ENCODE assay signal across 4 fruit fly cellular contexts in the genomic region with DNA sequence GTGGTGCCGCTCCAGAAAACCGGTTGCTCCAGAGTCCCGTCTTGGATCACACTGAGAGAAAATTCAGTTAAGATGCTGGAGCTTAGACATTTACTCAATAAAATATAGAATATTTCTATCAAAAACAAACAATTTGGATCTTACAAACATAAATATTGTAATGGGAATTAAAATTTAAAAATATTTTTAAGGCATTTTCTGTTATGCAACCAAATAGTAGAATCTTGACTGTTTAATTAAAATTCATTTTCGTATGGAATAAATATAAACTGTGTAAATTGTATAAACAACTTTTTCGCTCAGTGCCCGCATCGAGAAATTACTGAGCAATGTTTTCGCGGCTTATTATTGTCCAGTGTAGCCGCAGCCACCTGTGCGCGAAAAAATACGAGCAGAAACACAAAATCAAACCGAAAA.
TF ChIP-seq lines count a peak whose summit lies in the region.

No protein-coding gene starts in this region.

- no peak for TF ChIP-seq CTCF in whole organism, embryonic (GFP tag; optimal IDR thresholded peaks at IDR 0.05; lab: Kevin White, UChicago)

TF ChIP-seq in whole organism, embryonic, 481 proteins besides CTCF, POLR2A, EP300 and RAD21 (continues in another document):
- TF ChIP-seq nmo (GFP tag; optimal IDR thresholded peaks at IDR 0.05; lab: Kevin White, UChicago) (peak; percentile 8), sens (GFP tag; lab: Kevin White, UChicago) (peak; percentile 41), Optix (GFP tag; IDR thresholded peaks at IDR 0.05; lab: Robert Waterston, UW) (no peak), CG1529 (GFP tag; optimal IDR thresholded peaks at IDR 0.05; lab: Kevin White, UChicago) (no peak), CG11398 (GFP tag; optimal IDR thresholded peaks at IDR 0.05; lab: Kevin White, UChicago) (no peak), chinmo (GFP tag; IDR thresholded peaks at IDR 0.05; lab: Robert Waterston, UW; ENCODE audit: partially characterized antibody) (no peak), ham (GFP tag; IDR thresholded peaks at IDR 0.05; lab: Robert Waterston, UW) (no peak), Bteb2 (GFP tag; optimal IDR thresholded peaks at IDR 0.05; lab: Kevin White, UChicago) (no peak), CG6689 (GFP tag; IDR thresholded peaks at IDR 0.05; lab: Robert Waterston, UW) (0 out of 2 replicates have a peak, but pooled peaks have one; percentile 6), corto (GFP tag; optimal IDR thresholded peaks at IDR 0.05; lab: Kevin White, UChicago) (peak; percentile 60), CG10543 (GFP tag; optimal IDR thresholded peaks at IDR 0.05; lab: Kevin White, UChicago) (no peak), CG12391 (tag; optimal IDR thresholded peaks at IDR 0.05; lab: Kevin White, UChicago) (peak; percentile 13), Usf (GFP tag; optimal IDR thresholded peaks at IDR 0.05; lab: Kevin White, UChicago) (no peak), CG4820 (GFP tag; optimal IDR thresholded peaks at IDR 0.05; lab: Kevin White, UChicago) (no peak), grau (tag; optimal IDR thresholded peaks at IDR 0.05; lab: Kevin White, UChicago) (peak; percentile 6), Sox102F (GFP tag; optimal IDR thresholded peaks at IDR 0.05; lab: Kevin White, UChicago) (peak; percentile 8), hb (GFP tag; IDR thresholded peaks at IDR 0.05; lab: Robert Waterston, UW; ENCODE audit: partially characterized antibody) (no peak), sug (tag; optimal IDR thresholded peaks at IDR 0.05; lab: Kevin White, UChicago) (no peak), pan (optimal IDR thresholded peaks at IDR 0.05; lab: Kevin White, UChicago) (no peak), pan (GFP tag; optimal IDR thresholded peaks at IDR 0.05 in 1 of 2, IDR thresholded peaks at IDR 0.05 in 1 of 2) (no peak), CG2712 (tag; optimal IDR thresholded peaks at IDR 0.05; lab: Kevin White, UChicago) (peak; percentile 32)

TF ChIP-seq in whole organism, prepupa, 60 proteins besides CTCF, POLR2A, EP300 and RAD21 (continues in another document):
- TF ChIP-seq CG1621 (tag; optimal IDR thresholded peaks at IDR 0.05; lab: Kevin White, UChicago) (peak; percentile 53), ss (GFP tag; optimal IDR thresholded peaks at IDR 0.05; lab: Kevin White, UChicago) (peak; percentile 79 to 90), Eip75B (GFP tag; optimal IDR thresholded peaks at IDR 0.05; lab: Kevin White, UChicago) (peak; percentile 84), topi (GFP tag; optimal IDR thresholded peaks at IDR 0.05; lab: Kevin White, UChicago) (peak; percentile 83), salr (GFP tag; optimal IDR thresholded peaks at IDR 0.05; lab: Kevin White, UChicago) (peak; percentile 46 to 86), CG8632 (GFP tag; optimal IDR thresholded peaks at IDR 0.05; lab: Kevin White, UChicago) (peak; percentile 77), CG10669 (GFP tag; optimal IDR thresholded peaks at IDR 0.05; lab: Kevin White, UChicago) (peak; percentile 60), OdsH (GFP tag; optimal IDR thresholded peaks at IDR 0.05; lab: Kevin White, UChicago) (peak; percentile 77), eg (GFP tag; IDR thresholded peaks at IDR 0.05; lab: Robert Waterston, UW) (peak; percentile 69), CG10631 (GFP tag; optimal IDR thresholded peaks at IDR 0.05; lab: Kevin White, UChicago) (peak; percentile 87), Ets96B (tag; optimal IDR thresholded peaks at IDR 0.05; lab: Kevin White, UChicago) (peak; percentile 74), svp (GFP tag; lab: Kevin White, UChicago) (peak; percentile 94), lz (GFP tag; optimal IDR thresholded peaks at IDR 0.05; lab: Kevin White, UChicago) (peak; percentile 88), achi (GFP tag; optimal IDR thresholded peaks at IDR 0.05; lab: Kevin White, UChicago) (peak; percentile 89), Ets21C (GFP tag; optimal IDR thresholded peaks at IDR 0.05; lab: Kevin White, UChicago) (peak; percentile 69), Blimp-1 (GFP tag; optimal IDR thresholded peaks at IDR 0.05; lab: Kevin White, UChicago) (peak; percentile 49), CG11902 (GFP tag; optimal IDR thresholded peaks at IDR 0.05; lab: Kevin White, UChicago) (peak; percentile 48), CG11762 (GFP tag; optimal IDR thresholded peaks at IDR 0.05; lab: Kevin White, UChicago; ENCODE audit: insufficient read depth) (peak; percentile 33), Hr4 (GFP tag; optimal IDR thresholded peaks at IDR 0.05; lab: Kevin White, UChicago) (peak; percentile 82), CG16779 (tag; optimal IDR thresholded peaks at IDR 0.05; lab: Kevin White, UChicago) (peak; percentile 78), esn (GFP tag; optimal IDR thresholded peaks at IDR 0.05; lab: Kevin White, UChicago) (peak; percentile 91), Lpt (GFP tag; optimal IDR thresholded peaks at IDR 0.05; lab: Kevin White, UChicago) (peak; percentile 79)

TF ChIP-seq in whole organism, pupa, 21 proteins besides CTCF, POLR2A, EP300 and RAD21:
- TF ChIP-seq CG14655 (GFP tag; optimal IDR thresholded peaks at IDR 0.05; lab: Kevin White, UChicago) (peak; percentile 82), D1 (tag; optimal IDR thresholded peaks at IDR 0.05; lab: Kevin White, UChicago) (peak; percentile 71), fd96Ca (GFP tag; IDR thresholded peaks at IDR 0.05; lab: Robert Waterston, UW) (peak; percentile 23; the same call in 1 of the 3 replicates), Ets98B (GFP tag; IDR thresholded peaks at IDR 0.05; lab: Robert Waterston, UW) (peak; percentile 26; the same call in 1 of the 2 replicates), CG8159 (tag; optimal IDR thresholded peaks at IDR 0.05; lab: Kevin White, UChicago) (peak; percentile 80), CG15710 (tag; optimal IDR thresholded peaks at IDR 0.05; lab: Kevin White, UChicago) (peak; percentile 91), CG9948 (tag; optimal IDR thresholded peaks at IDR 0.05; lab: Kevin White, UChicago) (peak; percentile 88), CG17806 (tag; optimal IDR thresholded peaks at IDR 0.05; lab: Kevin White, UChicago) (peak; percentile 61), CG8301 (tag; optimal IDR thresholded peaks at IDR 0.05; lab: Kevin White, UChicago) (peak; percentile 71), CG10348 (GFP tag; IDR thresholded peaks at IDR 0.05; lab: Robert Waterston, UW) (no peak), Pif1A (GFP tag; optimal IDR thresholded peaks at IDR 0.05; lab: Kevin White, UChicago) (peak; percentile 53), Snoo (tag; optimal IDR thresholded peaks at IDR 0.05; lab: Kevin White, UChicago) (peak; percentile 87), CG12605 (GFP tag; IDR thresholded peaks at IDR 0.05; lab: Robert Waterston, UW) (no peak), gl (tag; optimal IDR thresholded peaks at IDR 0.05; lab: Kevin White, UChicago) (no peak), CG13204 (GFP tag; optimal IDR thresholded peaks at IDR 0.05; lab: Kevin White, UChicago) (peak; percentile 24), CG34367 (tag; optimal IDR thresholded peaks at IDR 0.05; lab: Kevin White, UChicago) (peak; percentile 73), EcR (GFP tag; optimal IDR thresholded peaks at IDR 0.05; lab: Kevin White, UChicago) (no peak), rn (GFP tag; IDR thresholded peaks at IDR 0.05; lab: Robert Waterston, UW) (peak; percentile 57), CG4496 (GFP tag; IDR thresholded peaks at IDR 0.05; lab: Robert Waterston, UW) (peak; percentile 58; the same call in 2 of the 3 replicates), Pif1B (GFP tag; optimal IDR thresholded peaks at IDR 0.05; lab: Kevin White, UChicago) (peak; percentile 53), CG32121 (GFP tag; IDR thresholded peaks at IDR 0.05; lab: Robert Waterston, UW) (peak; percentile 68; the same call in 1 of the 2 replicates)

TF ChIP-seq in whole organism, wandering third instar larva, 38 proteins besides CTCF, POLR2A, EP300 and RAD21 (continues in another document):
- peak; percentile 95 for TF ChIP-seq Sp1 (GFP tag; optimal IDR thresholded peaks at IDR 0.05; lab: Kevin White, UChicago)
- no peak for TF ChIP-seq Rel (GFP tag; optimal IDR thresholded peaks at IDR 0.05; lab: Kevin White, UChicago)
- peak; percentile 52 for TF ChIP-seq Rel (tag; optimal IDR thresholded peaks at IDR 0.05; lab: Kevin White, UChicago)
- peak; percentile 62 for TF ChIP-seq CG9705 (GFP tag; optimal IDR thresholded peaks at IDR 0.05; lab: Kevin White, UChicago)
- no peak for TF ChIP-seq pan (optimal IDR thresholded peaks at IDR 0.05; lab: Kevin White, UChicago)
- TF ChIP-seq usp (GFP tag; optimal IDR thresholded peaks at IDR 0.05; lab: Kevin White, UChicago), result no peak
- no peak for TF ChIP-seq Dif (GFP tag; optimal IDR thresholded peaks at IDR 0.05; lab: Kevin White, UChicago; ENCODE audit: partially characterized antibody)
- TF ChIP-seq rgr (GFP tag; optimal IDR thresholded peaks at IDR 0.05; lab: Kevin White, UChicago), result peak; percentile 85
- TF ChIP-seq Jra (GFP tag; optimal IDR thresholded peaks at IDR 0.05; lab: Kevin White, UChicago), result peak; percentile 60
- peak; percentile 88 for TF ChIP-seq OdsH (GFP tag; optimal IDR thresholded peaks at IDR 0.05; lab: Kevin White, UChicago)
- TF ChIP-seq Myc (optimal IDR thresholded peaks at IDR 0.05; lab: Kevin White, UChicago), result no peak
- no peak for TF ChIP-seq sage (GFP tag; optimal IDR thresholded peaks at IDR 0.05; lab: Kevin White, UChicago)
- TF ChIP-seq dl (GFP tag; optimal IDR thresholded peaks at IDR 0.05; lab: Kevin White, UChicago; ENCODE audit: insufficient read depth in 1 of 2, partially characterized antibody in 2 of 2), result no peak
- no peak for TF ChIP-seq N (GFP tag; optimal IDR thresholded peaks at IDR 0.05; lab: Kevin White, UChicago)
- no peak for TF ChIP-seq Mio (GFP tag; optimal IDR thresholded peaks at IDR 0.05; lab: Kevin White, UChicago)
- peak; percentile 55 for TF ChIP-seq Dfd (GFP tag; optimal IDR thresholded peaks at IDR 0.05; lab: Kevin White, UChicago)
- no peak for TF ChIP-seq CrebA (GFP tag; optimal IDR thresholded peaks at IDR 0.05; lab: Kevin White, UChicago; ENCODE audit: borderline replicate concordance)
- TF ChIP-seq CG32264 (GFP tag; optimal IDR thresholded peaks at IDR 0.05; lab: Kevin White, UChicago), result peak; percentile 31
- peak; percentile 95 for TF ChIP-seq HLH106 (tag; optimal IDR thresholded peaks at IDR 0.05; lab: Kevin White, UChicago)
- TF ChIP-seq Abd-B (GFP tag; optimal IDR thresholded peaks at IDR 0.05; lab: Kevin White, UChicago), result no peak
- TF ChIP-seq sv (GFP tag; optimal IDR thresholded peaks at IDR 0.05; lab: Kevin White, UChicago), result no peak
- peak; percentile 79 for TF ChIP-seq ey (GFP tag; optimal IDR thresholded peaks at IDR 0.05; lab: Kevin White, UChicago)
- peak; percentile 26 for TF ChIP-seq dsf (GFP tag; optimal IDR thresholded peaks at IDR 0.05; lab: Kevin White, UChicago; ENCODE audit: borderline replicate concordance)
- peak; percentile 63 for TF ChIP-seq woc (GFP tag; optimal IDR thresholded peaks at IDR 0.05; lab: Kevin White, UChicago)
- TF ChIP-seq fru (GFP tag; optimal IDR thresholded peaks at IDR 0.05; lab: Kevin White, UChicago), result peak; percentile 87
- peak; percentile 72 for TF ChIP-seq brk (GFP tag; optimal IDR thresholded peaks at IDR 0.05; lab: Kevin White, UChicago)
- TF ChIP-seq GATAd (GFP tag; optimal IDR thresholded peaks at IDR 0.05; lab: Kevin White, UChicago), result peak; percentile 21
- TF ChIP-seq psq (GFP tag; optimal IDR thresholded peaks at IDR 0.05; lab: Kevin White, UChicago), result peak; percentile 85
- peak; percentile 74 for TF ChIP-seq dmrt93B (GFP tag; optimal IDR thresholded peaks at IDR 0.05; lab: Kevin White, UChicago)
